Fruit fly (Drosophila melanogaster): Measurements from ENCODE around the gene LysE.
A peak's percentile ranks its signal among the peaks of the same experiment; 100 is the strongest.

The LysE gene

DNA sequence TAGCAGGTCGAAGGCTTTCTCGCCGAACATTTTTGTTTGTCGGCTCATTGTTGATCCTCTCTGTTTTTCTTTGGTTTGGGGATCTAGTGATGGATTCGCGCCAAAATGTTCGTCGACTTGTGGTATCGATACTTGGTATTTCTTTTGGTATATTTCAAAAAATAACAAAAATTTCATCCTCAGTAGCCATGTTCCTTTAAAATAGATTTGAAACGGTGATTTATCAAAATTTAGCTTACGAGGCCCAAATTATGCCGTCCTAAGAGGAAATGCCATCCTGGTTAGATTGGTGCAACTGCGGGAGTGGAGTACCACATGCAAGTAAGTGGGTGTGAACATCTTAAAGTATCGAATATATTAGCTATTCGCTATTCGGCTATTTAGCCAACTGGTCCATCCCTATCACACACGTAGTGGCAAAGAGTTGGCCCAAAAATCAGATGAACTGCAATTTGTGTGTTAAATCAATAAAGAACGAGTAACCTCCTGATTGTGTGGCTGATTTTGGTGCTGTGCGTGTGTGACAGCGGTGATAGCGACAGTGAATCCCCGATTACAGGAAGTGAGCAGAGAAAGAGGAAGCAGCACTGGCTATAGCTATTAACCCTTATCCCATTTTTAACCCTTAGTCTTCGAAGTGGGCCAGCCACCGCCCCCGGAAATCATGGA, 35.1 kb downstream of the LysE start, which contains the start of the genes Psf1 and Sac1 (continued):
- no peak for TF ChIP-seq CG3838 (GFP tag; optimal IDR thresholded peaks at IDR 0.05)
- no peak for TF ChIP-seq bigmax (GFP tag; optimal IDR thresholded peaks at IDR 0.05)
- no peak for TF ChIP-seq ERR (GFP tag; optimal IDR thresholded peaks at IDR 0.05)
- peak; percentile 13; the same call in 1 of the 2 replicates for TF ChIP-seq CG14441 (GFP tag; IDR thresholded peaks at IDR 0.05)
- TF ChIP-seq CG9932 (GFP tag; IDR thresholded peaks at IDR 0.05): peak; percentile 68; the same call in 1 of the 2 replicates
- peak; percentile 64 for TF ChIP-seq CG30403 (GFP tag; optimal IDR thresholded peaks at IDR 0.05)
- TF ChIP-seq CG8290 (GFP tag; optimal IDR thresholded peaks at IDR 0.05): no peak
- peak in 1 of 2 experiments; percentile 27 for TF ChIP-seq CG8290 (tag; optimal IDR thresholded peaks at IDR 0.05)
- TF ChIP-seq Doc3 (GFP tag; IDR thresholded peaks at IDR 0.05; ENCODE audit: partially characterized antibody): peak; percentile 91
- TF ChIP-seq D19A (tag; optimal IDR thresholded peaks at IDR 0.05): no peak
- TF ChIP-seq Atf3 (GFP tag; optimal IDR thresholded peaks at IDR 0.05): peak; percentile 50
- TF ChIP-seq gce (GFP tag; IDR thresholded peaks at IDR 0.05): no peak
- TF ChIP-seq psq (GFP tag; optimal IDR thresholded peaks at IDR 0.05): no peak
- TF ChIP-seq CG31224 (GFP tag; IDR thresholded peaks at IDR 0.05): no peak
- TF ChIP-seq CG10543 (GFP tag; optimal IDR thresholded peaks at IDR 0.05): no peak
- peak; percentile 7 for TF ChIP-seq eyg (GFP tag; optimal IDR thresholded peaks at IDR 0.05)
- TF ChIP-seq Bteb2 (GFP tag; optimal IDR thresholded peaks at IDR 0.05): no peak
- TF ChIP-seq CG13775 (GFP tag; optimal IDR thresholded peaks at IDR 0.05): peak; percentile 50
- peak; percentile 47 for TF ChIP-seq CG1647 (GFP tag; optimal IDR thresholded peaks at IDR 0.05)
- TF ChIP-seq CG4854 (GFP tag; optimal IDR thresholded peaks at IDR 0.05): no peak
- TF ChIP-seq CG5245 (GFP tag; optimal IDR thresholded peaks at IDR 0.05): peak; percentile 22
- TF ChIP-seq CG8281 (tag; optimal IDR thresholded peaks at IDR 0.05): no peak
- TF ChIP-seq CoRest (tag; optimal IDR thresholded peaks at IDR 0.05): peak; percentile 71
- peak; percentile 98 for TF ChIP-seq CG7357 (GFP tag; IDR thresholded peaks at IDR 0.05)
- TF ChIP-seq hb (GFP tag; IDR thresholded peaks at IDR 0.05; ENCODE audit: partially characterized antibody): peak; percentile 74
- TF ChIP-seq CG7987 (GFP tag; optimal IDR thresholded peaks at IDR 0.05): no peak
- peak; percentile 24; the same call in 1 of the 2 replicates for TF ChIP-seq ttk (GFP tag; IDR thresholded peaks at IDR 0.05)
- TF ChIP-seq run (tag; optimal IDR thresholded peaks at IDR 0.05): no peak
- TF ChIP-seq CG13424 (tag; optimal IDR thresholded peaks at IDR 0.05): peak; percentile 57
- peak; percentile 66 for TF ChIP-seq CHES-1-like (GFP tag; optimal IDR thresholded peaks at IDR 0.05)
- TF ChIP-seq pita (GFP tag; optimal IDR thresholded peaks at IDR 0.05): no peak
- no peak for TF ChIP-seq CG2199 (GFP tag; IDR thresholded peaks at IDR 0.05)
- no peak for TF ChIP-seq CG13894 (tag; optimal IDR thresholded peaks at IDR 0.05)
- TF ChIP-seq pan (optimal IDR thresholded peaks at IDR 0.05): no peak
- peak in 1 of 2 experiments; percentile 13 for TF ChIP-seq pan (GFP tag; optimal IDR thresholded peaks at IDR 0.05 in 1 of 2, IDR thresholded peaks at IDR 0.05 in 1 of 2)
- TF ChIP-seq CG16863 (GFP tag; optimal IDR thresholded peaks at IDR 0.05): peak; percentile 93
- no peak for TF ChIP-seq Dip2 (GFP tag; IDR thresholded peaks at IDR 0.05)
- TF ChIP-seq CG11085 (GFP tag; IDR thresholded peaks at IDR 0.05): no peak; the same call in 1 of the 2 replicates
- TF ChIP-seq exex (tag; optimal IDR thresholded peaks at IDR 0.05): no peak
- peak; percentile 50 for TF ChIP-seq nerfin-1 (tag; optimal IDR thresholded peaks at IDR 0.05)
- no peak for TF ChIP-seq Asciz (GFP tag; optimal IDR thresholded peaks at IDR 0.05)
- peak; percentile 77 for TF ChIP-seq CG12659 (GFP tag; optimal IDR thresholded peaks at IDR 0.05)
- TF ChIP-seq CG3847 (GFP tag; IDR thresholded peaks at IDR 0.05): peak; percentile 55
- peak; percentile 29; the same call in 1 of the 4 replicates for TF ChIP-seq Gug (GFP tag; IDR thresholded peaks at IDR 0.05)
- TF ChIP-seq CG2129 (GFP tag; IDR thresholded peaks at IDR 0.05; ENCODE audit: partially characterized antibody): peak; percentile 80
- TF ChIP-seq fd64A (GFP tag; optimal IDR thresholded peaks at IDR 0.05): no peak
- no peak for TF ChIP-seq sc (optimal IDR thresholded peaks at IDR 0.05)
- TF ChIP-seq sc (GFP tag; optimal IDR thresholded peaks at IDR 0.05): no peak
- peak; percentile 41 for TF ChIP-seq CG3065 (GFP tag; optimal IDR thresholded peaks at IDR 0.05)
- TF ChIP-seq pnt (GFP tag; optimal IDR thresholded peaks at IDR 0.05): peak; percentile 7
- no peak for TF ChIP-seq vvl (GFP tag; IDR thresholded peaks at IDR 0.05)
